Worm (Caenorhabditis elegans): ENCODE data around the gene Y5H2A.4.

- no peak for TF ChIP-seq nhr-10 (tag; optimal IDR thresholded peaks at IDR 0.05)
- TF ChIP-seq peb-1 (tag; optimal IDR thresholded peaks at IDR 0.05): no peak
Observed at ce11 chrV:2306383-2306782, 32.2 kb upstream of the Y5H2A.4 start.

All from whole organism, L2 larva.